Fruit fly (Drosophila melanogaster) S2 (cell line): Measurements from ENCODE around the gene CG10445.

ENCODE experiments used
- CG8478 ChIP-seq: fragments of >200 bp; optimal IDR thresholded peaks from 2 replicates; lab custom pipeline; 2018
- CTCF ChIP-seq, 2 experiments: fragments of >200 bp; optimal IDR thresholded peaks; 2 replicates each; lab custom pipeline; 2018

dm6 chr3R:7936786-7937363 is 16.8 kb upstream of the CG10445 start:
- TF ChIP-seq CG8478 (lab: Kevin White, UChicago) (no peak), CTCF (optimal IDR thresholded peaks at IDR 0.05; lab: Kevin White, UChicago) (peak in 1 of 2 experiments; percentile 14)
